Worm (Caenorhabditis elegans): Measurements from ENCODE around the gene dhs-21.

Gene dhs-21

DNA sequence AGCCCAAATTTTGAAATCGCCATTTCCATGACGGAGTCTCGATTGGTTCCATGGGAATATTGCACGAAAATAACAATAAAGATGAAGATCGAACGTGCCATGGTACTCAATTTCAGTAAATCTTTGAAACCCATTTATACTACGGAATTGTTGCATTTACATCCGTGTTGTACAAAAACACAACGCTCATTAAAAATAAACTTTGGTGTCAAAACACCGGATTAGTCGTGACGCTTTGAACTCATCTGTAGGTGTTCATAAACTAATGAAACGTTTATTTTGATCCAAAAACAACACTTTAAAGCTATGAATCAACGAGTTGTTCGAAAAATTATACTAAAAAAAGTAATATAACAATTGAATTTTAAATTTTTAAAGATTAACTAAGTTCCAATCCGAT, 19.3 kb downstream of the dhs-21 start, which contains the start of gene R11D1.4:
TSS of gene R11D1.4 (minus strand) at position 101 of the 400 bp plus-strand sequence.
- TF ChIP-seq lin-15B (tag; optimal IDR thresholded peaks at IDR 0.05) = no peak
- no peak for TF ChIP-seq nhr-85 (tag)
- TF ChIP-seq hpl-2 (GFP tag; optimal IDR thresholded peaks at IDR 0.05) = no peak
- no peak for TF ChIP-seq mab-9 (GFP tag; IDR thresholded peaks at IDR 0.05)
- no peak for TF ChIP-seq ceh-82 (tag; optimal IDR thresholded peaks at IDR 0.05)
- TF ChIP-seq ceh-8 (GFP tag; optimal IDR thresholded peaks at IDR 0.05) = no peak
- TF ChIP-seq nhr-237 (tag; optimal IDR thresholded peaks at IDR 0.05) = no peak
- no peak for TF ChIP-seq isw-1 (GFP tag; IDR thresholded peaks at IDR 0.05)
- no peak for TF ChIP-seq nhr-71 (tag; optimal IDR thresholded peaks at IDR 0.05)
- TF ChIP-seq irx-1 (tag; optimal IDR thresholded peaks at IDR 0.05) = no peak
- TF ChIP-seq dpl-1 (GFP tag; optimal IDR thresholded peaks at IDR 0.05) = no peak
- TF ChIP-seq lin-39 (tag; optimal IDR thresholded peaks at IDR 0.05) = no peak
- no peak for TF ChIP-seq ama-1 (optimal IDR thresholded peaks at IDR 0.05)
- TF ChIP-seq ceh-90 (tag; optimal IDR thresholded peaks at IDR 0.05) = no peak
- TF ChIP-seq fos-1 (tag; optimal IDR thresholded peaks at IDR 0.05) = no peak
- no peak for TF ChIP-seq ztf-4 (tag; optimal IDR thresholded peaks at IDR 0.05)
- no peak for TF ChIP-seq blmp-1 (tag; optimal IDR thresholded peaks at IDR 0.05)
- no peak for TF ChIP-seq tlp-1 (tag; optimal IDR thresholded peaks at IDR 0.05)
- no peak for TF ChIP-seq ceh-63 (GFP tag; optimal IDR thresholded peaks at IDR 0.05)

DNA sequence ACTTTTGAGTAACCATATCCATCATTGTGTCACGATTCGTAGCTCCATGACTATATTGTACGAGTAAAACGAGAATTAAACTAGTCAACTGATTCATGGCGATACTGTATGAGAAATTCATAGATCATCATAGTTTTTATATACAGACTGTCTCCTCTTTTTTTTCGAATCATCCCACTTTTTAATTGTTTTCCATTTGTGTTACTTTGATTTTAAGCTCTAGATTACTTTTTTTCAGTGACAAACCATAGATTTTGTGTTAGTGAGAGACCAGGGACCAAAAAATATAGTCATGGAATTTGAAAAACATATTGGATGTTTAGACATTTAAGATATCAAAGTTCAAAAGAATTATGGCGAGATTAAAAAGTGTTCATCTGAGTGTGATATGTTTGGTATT, 21.4 kb downstream of the dhs-21 start, which contains the start of gene R11D1.3:
TSS of gene R11D1.3 (minus strand) at position 101 of the 400 bp plus-strand sequence.
- no peak for TF ChIP-seq C16A3.4 (tag; optimal IDR thresholded peaks at IDR 0.05)
- no peak for TF ChIP-seq ceh-8 (GFP tag; optimal IDR thresholded peaks at IDR 0.05)
- TF ChIP-seq elt-3 (tag; optimal IDR thresholded peaks at IDR 0.05) = no peak
- TF ChIP-seq alr-1 (tag; optimal IDR thresholded peaks at IDR 0.05; ENCODE audit: borderline replicate concordance) = no peak
- TF ChIP-seq swsn-7 (tag; optimal IDR thresholded peaks at IDR 0.05) = no peak

DNA sequence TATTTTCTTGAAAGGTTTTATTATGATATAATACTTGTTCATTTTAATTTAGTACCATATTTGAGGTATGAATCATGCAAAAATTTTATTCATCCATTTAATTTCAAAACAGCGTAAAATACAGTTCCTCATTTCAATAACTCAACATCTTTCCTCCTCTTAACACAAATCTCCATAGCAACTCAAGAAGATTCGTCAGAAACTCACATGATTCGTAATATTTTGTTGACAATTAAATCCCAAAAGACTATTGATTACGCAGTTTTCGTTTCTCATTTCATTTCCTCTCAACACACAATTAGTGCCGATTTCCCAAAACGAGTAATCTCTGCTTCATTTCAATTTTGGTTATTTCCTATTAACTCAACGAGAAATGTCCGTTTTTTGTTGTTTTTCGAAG, 25.1 kb downstream of the dhs-21 start, which contains the start of gene R11D1.2:
TSS of gene R11D1.2 (plus strand) at position 301 of the 400 bp plus-strand sequence.
- TF ChIP-seq ceh-8 (GFP tag; optimal IDR thresholded peaks at IDR 0.05) (peak; percentile 1), efl-1 (optimal IDR thresholded peaks at IDR 0.05) (no peak), efl-1 (GFP tag; optimal IDR thresholded peaks at IDR 0.05 in 1 of 2) (peak in 1 of 2 experiments; percentile 77), unc-62 (GFP tag; optimal IDR thresholded peaks at IDR 0.05) (no peak), Y116A8C.19 (tag; optimal IDR thresholded peaks at IDR 0.05; ENCODE audit: borderline replicate concordance) (no peak), ces-1 (GFP tag; optimal IDR thresholded peaks at IDR 0.05) (no peak), C16A3.4 (tag; optimal IDR thresholded peaks at IDR 0.05) (no peak)

DNA sequence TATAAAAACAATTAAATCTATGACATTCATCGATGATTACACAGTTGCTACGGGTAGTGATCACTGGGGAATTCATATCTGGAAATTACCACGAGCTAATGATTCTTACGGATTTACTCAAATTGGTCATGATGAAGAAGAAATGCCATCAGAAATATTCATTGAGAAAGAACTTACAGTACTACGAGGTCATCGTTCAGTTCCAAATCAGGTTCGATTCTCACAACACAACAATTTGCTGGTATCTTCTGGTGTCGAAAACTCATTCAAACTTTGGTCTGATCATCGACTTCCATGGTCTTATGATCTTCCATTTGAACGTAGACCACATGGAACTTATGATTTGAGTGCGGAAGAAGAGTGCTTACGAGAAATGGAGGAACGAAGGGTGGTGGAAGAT, 26.9 kb downstream of the dhs-21 start:
- TF ChIP-seq efl-1 (optimal IDR thresholded peaks at IDR 0.05) (no peak), efl-1 (GFP tag; optimal IDR thresholded peaks at IDR 0.05 in 1 of 2) (peak in 1 of 2 experiments; percentile 65), tbx-2 (tag; optimal IDR thresholded peaks at IDR 0.05) (no peak)

DNA sequence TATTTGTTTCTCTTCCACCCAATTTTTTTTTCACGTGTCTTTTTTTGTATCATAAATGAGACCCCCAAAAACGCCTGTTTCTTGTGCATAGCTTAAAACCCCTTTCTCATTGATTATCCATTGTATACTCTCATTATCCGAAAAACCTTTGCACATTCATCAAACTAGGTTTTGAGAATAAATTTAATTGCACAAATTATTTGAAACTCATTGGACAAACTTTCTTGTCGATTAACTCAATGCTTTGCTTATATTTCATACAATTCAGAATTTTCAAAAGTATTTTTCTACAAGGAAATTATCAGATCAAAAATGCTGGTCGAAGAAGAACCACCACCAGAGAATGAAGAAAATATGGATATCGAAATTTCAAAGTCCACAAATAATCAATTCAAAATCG, 29.4 kb downstream of the dhs-21 start, which contains the start of gene R11D1.1:
TSS of gene R11D1.1 (plus strand) at position 301 of the 400 bp plus-strand sequence.
- TF ChIP-seq skn-1 (tag; optimal IDR thresholded peaks at IDR 0.05) (no peak), nhr-11 (tag; optimal IDR thresholded peaks at IDR 0.05) (no peak), lsy-2 (tag; optimal IDR thresholded peaks at IDR 0.05) (no peak), ztf-4 (tag; optimal IDR thresholded peaks at IDR 0.05) (no peak), swsn-7 (tag; optimal IDR thresholded peaks at IDR 0.05) (no peak), C04F5.9 (tag; optimal IDR thresholded peaks at IDR 0.05) (no peak)

DNA sequence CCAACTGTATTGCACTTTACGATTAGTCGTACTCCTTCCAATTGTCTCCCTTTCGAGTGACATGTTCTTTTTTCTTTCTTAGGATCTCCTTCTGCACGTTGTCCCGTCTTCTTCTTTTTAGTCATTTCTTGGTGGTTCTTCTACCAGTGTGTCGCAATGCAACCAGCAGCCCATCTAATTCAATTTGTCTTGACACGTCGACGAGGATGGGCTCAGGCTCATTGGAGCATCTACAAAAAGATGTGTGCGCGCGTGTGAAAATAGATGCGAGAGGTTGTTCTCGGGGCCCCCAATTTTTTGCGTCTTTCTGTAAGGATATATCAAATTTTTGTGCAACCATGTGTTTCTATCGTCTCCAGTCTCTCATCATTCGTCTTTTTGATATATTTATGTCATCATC, 31.8 kb downstream of the dhs-21 start:
- no peak for TF ChIP-seq efl-3 (GFP tag; optimal IDR thresholded peaks at IDR 0.05)
- TF ChIP-seq lin-14 (GFP tag; optimal IDR thresholded peaks at IDR 0.05) = peak; percentile 73
- TF ChIP-seq C34B4.2 (tag; optimal IDR thresholded peaks at IDR 0.05) = no peak
- TF ChIP-seq ces-1 (GFP tag; optimal IDR thresholded peaks at IDR 0.05) = peak; percentile 42
